Worm (Caenorhabditis elegans) whole organism, early embryonic: ENCODE data around the gene F44D12.16.

ENCODE experiments used
- ama-1 ChIP-seq: fragments of 150-350 bp; optimal IDR thresholded peaks from 2 replicates; lab custom pipeline; 2014
- ceh-36 ChIP-seq: sonication (generic microtip); optimal IDR thresholded peaks from 2 replicates; lab custom pipeline; 2016; ENCODE audit warnings: missing genetic modification characterization, inconsistent platforms, missing compliant biosample characterization
- hmbx-1 ChIP-seq: sonication (generic microtip); optimal IDR thresholded peaks from 2 replicates; lab custom pipeline; 2016; ENCODE audit warnings: mild to moderate bottlenecking, missing genetic modification characterization, missing compliant biosample characterization
- hmg-4 ChIP-seq: fragments of 200-800 bp; sonication (Bioruptor generic); optimal IDR thresholded peaks from 2 replicates; lab custom pipeline; 2018; ENCODE audit warnings: mild to moderate bottlenecking, missing genetic modification characterization, missing compliant biosample characterization
- scrt-1 ChIP-seq: fragments of 200-800 bp; sonication (Bioruptor generic); IDR thresholded peaks from 2 replicates; pipeline ENCODE4 v1.3.6; 2022; ENCODE audit warnings: missing genetic modification characterization, missing compliant biosample characterization
- sea-1 ChIP-seq: fragments of 200-800 bp; sonication (Bioruptor generic); conservative IDR thresholded peaks from 2 replicates; pipeline ENCODE4 v1.3.6; 2022; ENCODE audit warnings: missing genetic modification characterization, missing compliant biosample characterization
- tbx-11 ChIP-seq: fragments of 200-800 bp; sonication (Bioruptor generic); IDR thresholded peaks from 2 replicates; pipeline ENCODE4 v1.3.6; 2022; ENCODE audit warnings: missing genetic modification characterization, missing compliant biosample characterization

DNA sequence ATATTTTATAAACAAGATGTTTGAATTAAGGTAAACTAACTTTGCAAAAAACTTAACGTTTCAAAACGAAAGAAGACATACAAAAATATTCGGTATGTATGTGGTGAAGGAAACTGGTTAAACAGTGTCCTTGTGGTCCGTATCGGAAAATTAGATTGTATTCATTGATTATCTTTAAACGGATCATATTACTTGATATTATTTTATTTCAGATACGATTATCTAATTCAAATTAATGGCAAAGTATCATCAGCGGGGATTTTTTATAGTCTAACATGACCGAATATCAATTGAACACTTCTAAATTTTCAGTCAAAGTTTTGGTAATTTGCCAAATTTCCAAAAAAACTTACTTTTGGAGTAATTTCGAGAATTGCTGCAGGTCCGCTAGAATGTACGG is 22.1 kb upstream of the F44D12.16 start, which contains the start of gene C47E12.13:
- TF ChIP-seq sea-1 (GFP tag; lab: Robert Waterston, UW) (no peak), ama-1 (lab: Kevin White, UChicago) (no peak), tbx-11 (GFP tag; lab: Robert Waterston, UW) (no peak), hmbx-1 (tag; lab: Kevin White, UChicago) (no peak), hmg-4 (GFP tag; lab: Kevin White, UChicago) (no peak), ceh-36 (no peak), scrt-1 (GFP tag; lab: Robert Waterston, UW) (no peak)
